Worm (Caenorhabditis elegans) whole organism, young adult: ENCODE data around the gene egl-46.
A peak's percentile ranks its signal among the peaks of the same experiment; 100 is the strongest.

ENCODE experiments used
- B0019.2 ChIP-seq: fragments of 200-800 bp; sonication (Bioruptor generic); conservative IDR thresholded peaks from 2 replicates; pipeline ENCODE4 v1.3.6; 2022; ENCODE audit warnings: missing genetic modification reagents, missing genetic modification characterization, missing compliant biosample characterization
- B0336.3 ChIP-seq: fragments of 200-800 bp; sonication (Bioruptor generic); IDR thresholded peaks from 2 replicates; pipeline ENCODE4 v1.3.6; 2022; ENCODE audit warnings: missing genetic modification characterization, missing compliant biosample characterization
- C17E4.6 ChIP-seq: fragments of 200-800 bp; sonication (Bioruptor generic); IDR thresholded peaks from 2 replicates; pipeline ENCODE4 v1.3.6; 2022; ENCODE audit warnings: missing genetic modification reagents, missing genetic modification characterization, missing compliant biosample characterization
- F37B4.10 ChIP-seq: fragments of 200-800 bp; sonication (Bioruptor generic); IDR thresholded peaks from 2 replicates; pipeline ENCODE4 v1.3.6; 2022; ENCODE audit warnings: missing genetic modification characterization, missing compliant biosample characterization
- F49E8.2 ChIP-seq: sonication (generic microtip); optimal IDR thresholded peaks from 3 replicates; lab custom pipeline; 2017; ENCODE audit warnings: missing genetic modification characterization, mild to moderate bottlenecking, missing compliant biosample characterization, antibody characterized with exemption, moderate library complexity; ENCODE audit not compliant: insufficient read depth
- F57A8.1 ChIP-seq: fragments of 200-800 bp; sonication (Bioruptor generic); optimal IDR thresholded peaks from 2 replicates; lab custom pipeline; 2018; ENCODE audit warnings: mild to moderate bottlenecking, missing genetic modification characterization, moderate library complexity, missing compliant biosample characterization
- T07F8.4 ChIP-seq: sonication (generic microtip); optimal IDR thresholded peaks from 2 replicates; lab custom pipeline; 2016; ENCODE audit warnings: mild to moderate bottlenecking, missing genetic modification characterization, moderate library complexity, missing compliant biosample characterization
- T26A5.8 ChIP-seq: sonication (generic microtip); optimal IDR thresholded peaks from 2 replicates; lab custom pipeline; 2016; ENCODE audit warnings: missing genetic modification characterization, missing compliant biosample characterization
- Y53F4B.3 ChIP-seq: fragments of 200-800 bp; sonication (Bioruptor generic); IDR thresholded peaks from 2 replicates; pipeline ENCODE4 v1.3.6; 2022; ENCODE audit warnings: missing genetic modification reagents, missing genetic modification characterization, missing compliant biosample characterization
- Y67H2A.10 ChIP-seq: fragments of 200-800 bp; sonication (Bioruptor generic); conservative IDR thresholded peaks from 2 replicates; pipeline ENCODE4 v1.3.6; 2022; ENCODE audit warnings: missing genetic modification reagents, missing genetic modification characterization, missing compliant biosample characterization
- Y79H2A.3 ChIP-seq: fragments of 200-800 bp; sonication (Bioruptor generic); conservative IDR thresholded peaks from 2 replicates; pipeline ENCODE4 v1.3.6; 2022; ENCODE audit warnings: missing genetic modification reagents, missing genetic modification characterization, missing compliant biosample characterization
- ZK185.1 ChIP-seq: sonication (generic microtip); optimal IDR thresholded peaks from 2 replicates; lab custom pipeline; 2016; ENCODE audit warnings: mild to moderate bottlenecking, missing genetic modification characterization, missing compliant biosample characterization; ENCODE audit not compliant: poor library complexity, severe bottlenecking
- ccch-3 ChIP-seq: fragments of 200-800 bp; sonication (Bioruptor generic); optimal IDR thresholded peaks from 2 replicates; lab custom pipeline; 2018; ENCODE audit warnings: mild to moderate bottlenecking, missing genetic modification characterization, missing compliant biosample characterization
- cebp-1 ChIP-seq, 2 experiments: fragments of 200-800 bp in 1 of 2; sonication (Bioruptor generic) in 1 of 2; sonication (generic microtip) in 1 of 2; IDR thresholded peaks in 1 of 2; optimal IDR thresholded peaks in 1 of 2; 2 replicates each; pipeline versions ENCODE4 v1.3.6 to Lab custom; 2017 to 2022; ENCODE audit warnings: missing compliant biosample characterization in 2 of 2, missing genetic modification characterization in 2 of 2, mild to moderate bottlenecking in 1 of 2, missing genetic modification reagents in 1 of 2, moderate library complexity in 1 of 2
- ceh-100 ChIP-seq: fragments of 200-800 bp; sonication (Bioruptor generic); IDR thresholded peaks from 2 replicates; pipeline ENCODE4 v1.3.6; 2022; ENCODE audit warnings: missing genetic modification reagents, missing genetic modification characterization, missing compliant biosample characterization
- ceh-58 ChIP-seq: fragments of 200-800 bp; sonication (Bioruptor generic); IDR thresholded peaks from 2 replicates; pipeline ENCODE4 v1.3.6; 2022; ENCODE audit warnings: missing genetic modification characterization, missing compliant biosample characterization
- dpff-1 ChIP-seq: sonication (generic microtip); optimal IDR thresholded peaks from 2 replicates; lab custom pipeline; 2017; ENCODE audit warnings: mild to moderate bottlenecking, missing genetic modification characterization, missing compliant biosample characterization
- dpl-1 ChIP-seq: fragments of 150-350 bp; optimal IDR thresholded peaks from 2 replicates; lab custom pipeline; 2014; ENCODE audit warnings: missing biosample characterization, missing genetic modification reagents, missing genetic modification characterization
- hlh-26 ChIP-seq: fragments of 200-800 bp; sonication (Bioruptor generic); conservative IDR thresholded peaks from 2 replicates; pipeline ENCODE4 v1.3.6; 2022; ENCODE audit warnings: missing genetic modification reagents, missing genetic modification characterization, missing compliant biosample characterization
- hrde-1 ChIP-seq: sonication (generic microtip); optimal IDR thresholded peaks from 2 replicates; lab custom pipeline; 2016; ENCODE audit warnings: missing genetic modification characterization, mild to moderate bottlenecking, missing compliant biosample characterization, moderate library complexity, missing genotype, missing genetic modification reagents, borderline replicate concordance
- hsf-1 ChIP-seq: fragments of 200-800 bp; sonication (Bioruptor generic); IDR thresholded peaks from 2 replicates; pipeline ENCODE4 v1.3.6; 2022; ENCODE audit warnings: missing genetic modification reagents, missing genetic modification characterization, missing compliant biosample characterization
- lin-40 ChIP-seq: sonication (generic microtip); optimal IDR thresholded peaks from 2 replicates; lab custom pipeline; 2016; ENCODE audit warnings: missing genetic modification characterization, mild to moderate bottlenecking, missing compliant biosample characterization, missing genotype, missing genetic modification reagents
- mcd-1 ChIP-seq: fragments of 200-800 bp; sonication (Bioruptor generic); IDR thresholded peaks from 2 replicates; pipeline ENCODE4 v1.3.6; 2022; ENCODE audit warnings: missing genetic modification reagents, missing genetic modification characterization, missing compliant biosample characterization
- mes-4 ChIP-seq: sonication (generic microtip); optimal IDR thresholded peaks from 2 replicates; lab custom pipeline; 2016; ENCODE audit warnings: missing genotype, missing genetic modification characterization, missing compliant biosample characterization
- nfya-1 ChIP-seq: sonication (generic microtip); optimal IDR thresholded peaks from 2 replicates; lab custom pipeline; 2017; ENCODE audit warnings: antibody characterized with exemption, missing compliant biosample characterization, missing genetic modification characterization, borderline replicate concordance; ENCODE audit not compliant: insufficient read depth
- nfya-2 ChIP-seq: fragments of 200-800 bp; sonication (Bioruptor generic); IDR thresholded peaks from 2 replicates; pipeline ENCODE4 v1.3.6; 2022; ENCODE audit warnings: missing genetic modification reagents, missing genetic modification characterization, missing compliant biosample characterization
- nfyb-1 ChIP-seq: fragments of 200-800 bp; sonication (Bioruptor generic); IDR thresholded peaks from 2 replicates; pipeline ENCODE4 v1.3.6; 2022; ENCODE audit warnings: missing genetic modification reagents, missing genetic modification characterization, missing compliant biosample characterization
- nhr-80 ChIP-seq: sonication (generic microtip); optimal IDR thresholded peaks from 2 replicates; lab custom pipeline; 2016; ENCODE audit warnings: missing genetic modification characterization, missing compliant biosample characterization
- pha-4 ChIP-seq: fragments of 150-350 bp; sonication (generic microtip); optimal IDR thresholded peaks from 2 replicates; lab custom pipeline; 2014; ENCODE audit warnings: missing biosample characterization, missing genetic modification reagents, missing genetic modification characterization
- repo-1 ChIP-seq: sonication (generic microtip); optimal IDR thresholded peaks from 2 replicates; lab custom pipeline; 2017; ENCODE audit warnings: mild to moderate bottlenecking, missing genetic modification characterization, missing compliant biosample characterization
- somi-1 ChIP-seq: fragments of 200-800 bp; sonication (Bioruptor generic); optimal IDR thresholded peaks from 2 replicates; lab custom pipeline; 2018; ENCODE audit warnings: mild to moderate bottlenecking, missing genetic modification characterization, missing compliant biosample characterization
- tbx-9 ChIP-seq: sonication (generic microtip); optimal IDR thresholded peaks from 2 replicates; lab custom pipeline; 2016; ENCODE audit warnings: borderline replicate concordance, missing genetic modification characterization, inconsistent platforms, missing compliant biosample characterization
- unc-130 ChIP-seq: sonication (generic microtip); optimal IDR thresholded peaks from 2 replicates; lab custom pipeline; 2016; ENCODE audit warnings: missing genetic modification reagents, missing genetic modification characterization, missing compliant biosample characterization
- unc-62 ChIP-seq: fragments of 150-350 bp; optimal IDR thresholded peaks from 2 replicates; lab custom pipeline; 2014; ENCODE audit warnings: missing biosample characterization, missing genetic modification reagents, missing genetic modification characterization
- zim-3 ChIP-seq: sonication (generic microtip); optimal IDR thresholded peaks from 2 replicates; lab custom pipeline; 2017; ENCODE audit warnings: mild to moderate bottlenecking, missing genetic modification characterization, moderate library complexity, missing compliant biosample characterization
- ztf-22 ChIP-seq: fragments of 200-800 bp; sonication (Bioruptor generic); optimal IDR thresholded peaks from 2 replicates; lab custom pipeline; 2018; ENCODE audit warnings: mild to moderate bottlenecking, missing genetic modification characterization, moderate library complexity, missing compliant biosample characterization

Gene egl-46

ce11 chrV:6683282-6683681, 1.9 kb upstream of the egl-46 start:
- TF ChIP-seq T07F8.4 (tag; lab: Kevin White, UChicago) (no peak), ztf-22 (GFP tag; lab: Kevin White, UChicago) (no peak)

- no peak for TF ChIP-seq ceh-58 (GFP tag; lab: Robert Waterston, UW)
- no peak for TF ChIP-seq Y67H2A.10 (GFP tag; lab: Robert Waterston, UW)
- no peak for TF ChIP-seq repo-1 (tag; lab: Kevin White, UChicago)
- TF ChIP-seq nhr-80 (tag; lab: Kevin White, UChicago) = peak; percentile 87
These were observed 5.1 kb downstream of the egl-46 start, which contains the start of gene cest-34 for ce11 chrV:6676158-6676849. Gene cest-34 (plus strand): TSS chrV:6676799.

- TF ChIP-seq unc-62 (no peak), mes-4 (tag; lab: Kevin White, UChicago) (no peak), F57A8.1 (GFP tag; lab: Kevin White, UChicago) (no peak), Y79H2A.3 (GFP tag; lab: Robert Waterston, UW) (no peak), nfya-1 (no peak), Y53F4B.3 (GFP tag; lab: Robert Waterston, UW) (no peak), ceh-100 (GFP tag; lab: Robert Waterston, UW) (no peak), pha-4 (tag; lab: Kevin White, UChicago) (no peak), ZK185.1 (tag; lab: Kevin White, UChicago) (no peak), cebp-1 (GFP tag; IDR thresholded peaks at IDR 0.05; lab: Robert Waterston, UW) (no peak), cebp-1 (tag; optimal IDR thresholded peaks at IDR 0.05; lab: Kevin White, UChicago) (no peak), dpl-1 (GFP tag; lab: Kevin White, UChicago) (no peak), T26A5.8 (tag; lab: Kevin White, UChicago) (no peak), mcd-1 (GFP tag; lab: Robert Waterston, UW) (no peak), somi-1 (GFP tag; lab: Kevin White, UChicago) (no peak), F49E8.2 (tag; lab: Kevin White, UChicago) (no peak), zim-3 (no peak)
These were observed 7.4 kb downstream of the egl-46 start, which contains the start of gene cest-31 for ce11 chrV:6673967-6674366. Gene cest-31 (plus strand): TSS chrV:6674267.

- TF ChIP-seq tbx-9 (tag; lab: Kevin White, UChicago) (no peak), ceh-100 (GFP tag; lab: Robert Waterston, UW) (no peak), hrde-1 (tag; lab: Kevin White, UChicago) (no peak), hsf-1 (no peak), nhr-80 (tag; lab: Kevin White, UChicago) (peak; percentile 32), nfya-2 (GFP tag; lab: Robert Waterston, UW) (no peak), cebp-1 (GFP tag; IDR thresholded peaks at IDR 0.05; lab: Robert Waterston, UW) (no peak), cebp-1 (tag; optimal IDR thresholded peaks at IDR 0.05; lab: Kevin White, UChicago) (no peak), dpff-1 (tag; lab: Kevin White, UChicago) (no peak)
These were observed 11.9 kb downstream of the egl-46 start, which contains the start of gene cest-28 for ce11 chrV:6669520-6669919. Gene cest-28 (plus strand): TSS chrV:6669820.

ce11 chrV:6668741-6669140, 12.6 kb downstream of the egl-46 start, which contains the start of gene str-180:
Gene str-180 (minus strand): TSS chrV:6668841.
- TF ChIP-seq F37B4.10 (GFP tag; lab: Robert Waterston, UW) = no peak
- TF ChIP-seq unc-130 (GFP tag; lab: Kevin White, UChicago) = no peak
- no peak for TF ChIP-seq hlh-26 (GFP tag; lab: Robert Waterston, UW)
- TF ChIP-seq nfyb-1 (GFP tag; lab: Robert Waterston, UW) = no peak
- TF ChIP-seq Y79H2A.3 (GFP tag; lab: Robert Waterston, UW) = no peak
- TF ChIP-seq B0019.2 (GFP tag; lab: Robert Waterston, UW) = no peak
- TF ChIP-seq unc-62 = no peak
- no peak for TF ChIP-seq lin-40 (tag; lab: Kevin White, UChicago)
- no peak for TF ChIP-seq C17E4.6
- TF ChIP-seq ccch-3 = no peak
- TF ChIP-seq B0336.3 (GFP tag; lab: Robert Waterston, UW) = no peak
